Worm (Caenorhabditis elegans) whole organism, L4/young adult: ENCODE measurements around the gene egl-1.

Experiments used
- W03F9.2 ChIP-seq: fragments of 150-350 bp; optimal IDR thresholded peaks from 2 replicates; lab custom pipeline; 2014; ENCODE audit warnings: missing biosample characterization, missing genetic modification characterization
- dao-5 ChIP-seq: sonication (generic microtip); optimal IDR thresholded peaks from 2 replicates; lab custom pipeline; 2016; ENCODE audit warnings: missing genotype, missing genetic modification characterization, moderate library complexity, missing compliant biosample characterization
- him-1 ChIP-seq: sonication (generic microtip); optimal IDR thresholded peaks from 2 replicates; lab custom pipeline; 2016; ENCODE audit warnings: missing genotype, missing genetic modification reagents, missing genetic modification characterization, missing compliant biosample characterization

- TF ChIP-seq dao-5 (tag; lab: Kevin White, UChicago) (no peak), him-1 (tag; lab: Kevin White, UChicago) (no peak), W03F9.2 (tag; lab: Kevin White, UChicago) (no peak)
Measured at ce11 chrV:14460615-14461102, 28.5 kb upstream of the egl-1 start, which contains the start of gene F08H9.2.
